Worm (Caenorhabditis elegans) whole organism, early embryonic: ENCODE data around the gene Y113G7B.15.

Experiments
- B0310.2 ChIP-seq: sonication (generic microtip); optimal IDR thresholded peaks from 2 replicates; lab custom pipeline; 2016; ENCODE audit warnings: mild to moderate bottlenecking, missing genetic modification characterization, missing compliant biosample characterization
- F13C5.2 ChIP-seq: sonication (generic microtip); optimal IDR thresholded peaks from 2 replicates; lab custom pipeline; 2017; ENCODE audit warnings: mild to moderate bottlenecking, missing genetic modification characterization, inconsistent platforms, missing compliant biosample characterization
- aly-1 ChIP-seq: sonication (generic microtip); optimal IDR thresholded peaks from 2 replicates; lab custom pipeline; 2016; ENCODE audit warnings: missing genetic modification characterization, missing compliant biosample characterization
- ama-1 ChIP-seq: fragments of 150-350 bp; optimal IDR thresholded peaks from 2 replicates; lab custom pipeline; 2014
- ceh-13 ChIP-seq: fragments of 200-800 bp; sonication (Bioruptor generic); optimal IDR thresholded peaks from 2 replicates; lab custom pipeline; 2018; ENCODE audit warnings: mild to moderate bottlenecking, missing genetic modification characterization, missing compliant biosample characterization
- ceh-36 ChIP-seq: sonication (generic microtip); optimal IDR thresholded peaks from 2 replicates; lab custom pipeline; 2016; ENCODE audit warnings: missing genetic modification characterization, inconsistent platforms, missing compliant biosample characterization
- ets-7 ChIP-seq: sonication (generic microtip); optimal IDR thresholded peaks from 2 replicates; lab custom pipeline; 2016; ENCODE audit warnings: missing genotype, missing genetic modification characterization, missing compliant biosample characterization
- flt-1 ChIP-seq: fragments of 200-800 bp; sonication (Bioruptor generic); IDR thresholded peaks from 2 replicates; pipeline ENCODE4 v1.3.6; 2022; ENCODE audit warnings: missing genetic modification characterization, missing compliant biosample characterization
- hmbx-1 ChIP-seq: sonication (generic microtip); optimal IDR thresholded peaks from 2 replicates; lab custom pipeline; 2016; ENCODE audit warnings: mild to moderate bottlenecking, missing genetic modification characterization, missing compliant biosample characterization
- hmg-4 ChIP-seq: fragments of 200-800 bp; sonication (Bioruptor generic); optimal IDR thresholded peaks from 2 replicates; lab custom pipeline; 2018; ENCODE audit warnings: mild to moderate bottlenecking, missing genetic modification characterization, missing compliant biosample characterization
- hnd-1 ChIP-seq: sonication (generic microtip); optimal IDR thresholded peaks from 2 replicates; lab custom pipeline; 2016; ENCODE audit warnings: missing genetic modification characterization, missing compliant biosample characterization
- pes-1 ChIP-seq: fragments of 200-800 bp; sonication (Bioruptor generic); IDR thresholded peaks from 2 replicates; pipeline ENCODE4 v1.3.6; 2022; ENCODE audit warnings: missing genetic modification reagents, missing genetic modification characterization, missing compliant biosample characterization
- scrt-1 ChIP-seq: fragments of 200-800 bp; sonication (Bioruptor generic); IDR thresholded peaks from 2 replicates; pipeline ENCODE4 v1.3.6; 2022; ENCODE audit warnings: missing genetic modification characterization, missing compliant biosample characterization
- sea-1 ChIP-seq: fragments of 200-800 bp; sonication (Bioruptor generic); conservative IDR thresholded peaks from 2 replicates; pipeline ENCODE4 v1.3.6; 2022; ENCODE audit warnings: missing genetic modification characterization, missing compliant biosample characterization
- tbx-11 ChIP-seq: fragments of 200-800 bp; sonication (Bioruptor generic); IDR thresholded peaks from 2 replicates; pipeline ENCODE4 v1.3.6; 2022; ENCODE audit warnings: missing genetic modification characterization, missing compliant biosample characterization
- tbx-37 ChIP-seq: fragments of 200-800 bp; sonication (Bioruptor generic); conservative IDR thresholded peaks from 2 replicates; pipeline ENCODE4 v1.3.6; 2022; ENCODE audit warnings: missing genetic modification reagents, missing genetic modification characterization, missing compliant biosample characterization
- tra-4 ChIP-seq: sonication (generic microtip); optimal IDR thresholded peaks from 2 replicates; lab custom pipeline; 2017; ENCODE audit warnings: missing genetic modification characterization, missing compliant biosample characterization

Gene Y113G7B.15

DNA sequence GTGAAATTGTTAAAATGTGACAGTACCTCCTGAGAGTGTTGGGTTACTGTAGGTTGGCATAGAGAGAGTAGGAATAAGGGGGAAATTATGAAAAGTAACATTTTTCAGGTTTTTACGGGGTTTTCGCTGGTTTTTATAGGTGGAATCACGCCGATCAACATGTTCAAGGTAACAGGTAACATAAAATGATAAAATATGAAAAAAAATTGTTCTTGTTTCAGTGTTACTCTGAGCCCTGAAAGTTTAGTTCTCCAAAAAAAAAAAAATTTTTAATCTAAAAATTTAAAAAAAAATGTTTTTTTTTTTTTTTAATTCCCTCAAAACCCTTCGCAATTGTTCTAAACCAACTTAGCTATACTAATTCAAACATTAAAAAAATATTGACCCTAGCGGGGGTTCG is at the start of gene Y113G7B.15:
Y113G7B.15 (minus strand) TSS at position 101 of the 400 bp plus-strand sequence.
- TF ChIP-seq tbx-11 (no peak), tra-4 (tag; lab: Kevin White, UChicago) (no peak), hnd-1 (no peak), hmg-4 (GFP tag; lab: Kevin White, UChicago) (no peak), pes-1 (no peak), ceh-13 (GFP tag; lab: Kevin White, UChicago) (no peak), ets-7 (tag; lab: Kevin White, UChicago) (no peak), ama-1 (no peak), sea-1 (GFP tag; lab: Robert Waterston, UW) (no peak), scrt-1 (no peak)

DNA sequence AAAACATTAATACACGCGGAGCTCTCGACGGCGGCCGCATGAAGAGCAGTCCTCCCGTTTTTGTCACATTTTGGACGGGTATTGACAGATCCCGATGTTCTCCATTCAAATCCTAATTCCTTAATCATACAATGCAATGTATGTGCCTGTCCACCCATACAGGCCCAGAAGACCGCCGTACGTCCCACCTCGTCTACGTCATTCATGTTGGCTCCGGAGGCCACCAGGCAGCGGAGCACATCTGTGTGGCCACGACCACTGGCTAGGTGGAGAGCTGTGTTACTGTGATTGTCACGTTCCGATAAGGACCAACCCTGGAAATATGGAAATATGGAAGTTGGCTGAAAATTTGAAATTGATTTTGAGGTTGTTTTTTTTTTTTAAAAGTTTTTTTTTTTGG is 49.2 kb upstream of the Y113G7B.15 start:
- no peak for TF ChIP-seq hmg-4 (GFP tag; lab: Kevin White, UChicago)
- no peak for TF ChIP-seq B0310.2 (tag; lab: Kevin White, UChicago)
- no peak for TF ChIP-seq scrt-1
- TF ChIP-seq ama-1: no peak
- no peak for TF ChIP-seq tra-4 (tag; lab: Kevin White, UChicago)
- TF ChIP-seq sea-1 (GFP tag; lab: Robert Waterston, UW): no peak
- no peak for TF ChIP-seq F13C5.2 (tag; lab: Kevin White, UChicago)
- no peak for TF ChIP-seq tbx-37 (GFP tag; lab: Robert Waterston, UW)
- TF ChIP-seq tbx-11: no peak
- no peak for TF ChIP-seq hnd-1
- no peak for TF ChIP-seq ets-7 (tag; lab: Kevin White, UChicago)
- no peak for TF ChIP-seq ceh-13 (GFP tag; lab: Kevin White, UChicago)
- no peak for TF ChIP-seq aly-1 (tag; lab: Kevin White, UChicago)
- TF ChIP-seq flt-1 (GFP tag; lab: Robert Waterston, UW): no peak
- no peak for TF ChIP-seq pes-1
- TF ChIP-seq ceh-36 (tag; lab: Kevin White, UChicago): no peak
- TF ChIP-seq hmbx-1 (tag; lab: Kevin White, UChicago): no peak

DNA sequence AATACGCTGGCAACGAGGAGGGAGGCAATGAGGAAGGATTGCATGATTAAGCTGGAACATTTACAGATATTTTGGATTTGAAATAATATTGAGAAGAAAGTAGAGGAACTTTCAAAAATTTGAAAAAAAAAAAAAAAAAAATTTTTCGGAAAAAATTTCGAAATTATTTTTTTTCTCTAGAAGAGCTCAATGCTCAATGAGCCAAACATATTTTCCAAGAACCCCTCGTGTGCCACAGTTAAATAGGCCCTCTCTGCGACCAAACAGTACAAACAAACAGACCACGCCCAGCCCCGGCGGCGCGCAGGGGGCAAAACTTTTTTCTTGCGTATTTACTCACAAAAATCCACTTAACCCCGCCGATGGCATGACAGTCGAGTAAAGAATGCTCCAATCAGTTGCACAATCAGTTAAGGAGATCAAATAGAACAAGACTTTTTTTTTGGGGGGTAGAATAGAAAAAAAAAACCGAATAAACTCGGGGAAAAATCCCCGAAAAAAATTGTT is 46.2 kb upstream of the Y113G7B.15 start, which contains the start of gene pqn-94:
pqn-94 (minus strand) TSS at position 51 of the 507 bp plus-strand sequence.
- no peak for TF ChIP-seq ceh-13 (GFP tag; lab: Kevin White, UChicago)

DNA sequence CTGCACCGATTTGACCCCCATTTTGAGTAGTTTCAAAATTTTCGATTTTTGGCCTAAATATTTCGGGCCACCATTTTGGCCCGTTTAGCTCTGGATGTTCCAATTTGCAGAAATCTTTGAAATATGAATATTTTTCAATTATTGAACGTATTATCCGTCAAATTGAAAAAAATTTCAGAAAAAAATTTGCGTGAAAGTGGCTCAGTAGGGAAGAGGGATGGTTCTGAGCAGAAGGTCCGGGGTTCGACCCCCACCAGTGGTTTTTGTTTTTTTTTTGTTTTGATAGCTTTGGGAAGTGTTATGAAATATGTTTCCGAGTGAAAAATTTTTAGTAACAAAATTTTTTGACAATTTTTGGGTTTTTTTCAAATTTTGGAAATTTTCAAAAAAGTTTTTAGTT is 45.7 kb upstream of the Y113G7B.15 start:
- TF ChIP-seq hmg-4 (GFP tag; lab: Kevin White, UChicago): no peak
- TF ChIP-seq ets-7 (tag; lab: Kevin White, UChicago): no peak
- no peak for TF ChIP-seq sea-1 (GFP tag; lab: Robert Waterston, UW)
- no peak for TF ChIP-seq ama-1
- TF ChIP-seq F13C5.2 (tag; lab: Kevin White, UChicago): no peak
- no peak for TF ChIP-seq tbx-37 (GFP tag; lab: Robert Waterston, UW)
- no peak for TF ChIP-seq hnd-1
- TF ChIP-seq pes-1: no peak
- no peak for TF ChIP-seq aly-1 (tag; lab: Kevin White, UChicago)
- TF ChIP-seq flt-1 (GFP tag; lab: Robert Waterston, UW): no peak
- no peak for TF ChIP-seq hmbx-1 (tag; lab: Kevin White, UChicago)
- no peak for TF ChIP-seq scrt-1
- TF ChIP-seq ceh-36 (tag; lab: Kevin White, UChicago): no peak
- no peak for TF ChIP-seq tbx-11

DNA sequence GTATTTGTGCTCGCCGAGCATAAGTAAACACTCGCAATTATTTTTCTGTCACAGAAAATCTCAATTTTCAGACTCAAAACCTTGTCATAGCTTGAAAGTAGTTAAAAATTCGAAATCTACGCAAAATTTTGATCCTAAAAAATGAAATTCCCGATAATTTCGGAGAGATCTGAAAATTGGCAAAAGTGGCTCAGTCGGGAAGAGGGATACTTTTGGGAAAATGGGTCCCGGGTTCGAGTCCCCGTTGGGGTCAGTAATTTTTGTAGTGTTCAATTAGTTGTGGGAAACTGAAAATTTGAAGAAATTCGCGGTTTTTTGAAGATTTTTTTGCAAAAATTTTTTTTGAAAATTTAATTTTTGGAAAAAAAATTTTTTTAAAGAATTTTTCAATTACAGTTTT is 43.3 kb upstream of the Y113G7B.15 start:
- TF ChIP-seq hnd-1: no peak
- no peak for TF ChIP-seq tbx-37 (GFP tag; lab: Robert Waterston, UW)
- TF ChIP-seq sea-1 (GFP tag; lab: Robert Waterston, UW): no peak
- no peak for TF ChIP-seq B0310.2 (tag; lab: Kevin White, UChicago)
- no peak for TF ChIP-seq ceh-13 (GFP tag; lab: Kevin White, UChicago)
- TF ChIP-seq aly-1 (tag; lab: Kevin White, UChicago): no peak
- no peak for TF ChIP-seq pes-1

DNA sequence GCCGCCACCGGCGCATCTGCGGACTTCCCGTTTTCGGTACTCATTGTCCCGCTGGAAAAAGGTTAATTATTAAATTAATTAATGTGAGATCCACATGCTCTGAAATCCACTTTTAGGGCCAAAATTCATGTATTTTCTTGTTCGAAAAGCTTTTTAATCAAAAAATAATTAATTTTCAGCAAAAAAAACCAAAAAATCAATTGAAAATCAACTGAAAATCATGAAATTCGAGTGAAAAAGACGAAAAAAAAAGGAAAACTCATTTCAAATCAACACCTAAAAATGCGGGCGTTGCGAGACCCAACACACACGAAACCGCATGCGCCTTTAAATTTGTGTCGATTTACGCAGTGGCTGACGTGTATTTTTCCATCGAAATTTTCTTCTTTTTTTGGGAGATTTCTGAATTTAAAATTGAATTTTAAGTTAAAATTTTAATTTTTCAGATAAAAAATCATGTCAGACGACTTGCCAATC is 36.1 kb upstream of the Y113G7B.15 start, which contains the start of the genes prmt-1 and cdkr-3:
prmt-1 (minus strand) TSS at position 51 of the 477 bp plus-strand sequence.
cdkr-3 (plus strand) TSS at position 447 of the 477 bp plus-strand sequence.
- TF ChIP-seq hnd-1 (no peak), B0310.2 (tag; lab: Kevin White, UChicago) (no peak), aly-1 (tag; lab: Kevin White, UChicago) (no peak), flt-1 (GFP tag; lab: Robert Waterston, UW) (no peak), ceh-36 (tag; lab: Kevin White, UChicago) (no peak), ets-7 (tag; lab: Kevin White, UChicago) (no peak), hmbx-1 (tag; lab: Kevin White, UChicago) (no peak), tbx-37 (GFP tag; lab: Robert Waterston, UW) (no peak), scrt-1 (no peak), sea-1 (GFP tag; lab: Robert Waterston, UW) (no peak), pes-1 (no peak), tbx-11 (no peak), tra-4 (tag; lab: Kevin White, UChicago) (no peak), ama-1 (no peak), F13C5.2 (tag; lab: Kevin White, UChicago) (no peak), ceh-13 (GFP tag; lab: Kevin White, UChicago) (no peak), hmg-4 (GFP tag; lab: Kevin White, UChicago) (no peak)

DNA sequence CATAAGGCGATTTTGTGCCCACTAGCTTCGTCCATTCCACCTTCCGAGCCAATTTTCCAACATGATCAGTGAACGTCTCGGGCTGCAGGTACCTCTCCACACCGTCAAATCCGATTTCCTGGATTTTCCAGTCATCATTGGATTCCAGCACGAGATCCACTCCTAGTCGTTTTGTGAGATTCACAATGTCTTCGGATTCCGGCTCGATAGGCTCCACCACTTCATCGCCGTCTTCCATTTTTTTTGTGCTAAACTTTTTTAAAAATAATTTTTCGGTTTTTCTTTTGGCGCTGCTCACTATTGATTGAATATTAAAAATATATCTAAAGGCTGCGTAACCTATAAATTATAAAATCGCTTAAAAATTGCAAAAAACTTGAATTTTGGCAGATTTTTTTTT is 33.3 kb upstream of the Y113G7B.15 start, which contains the start of gene mdt-17:
mdt-17 (minus strand) TSS at position 256 of the 400 bp plus-strand sequence.
- TF ChIP-seq pes-1: 0 out of 2 replicates have a peak, but pooled peaks have one; percentile 34
- TF ChIP-seq ets-7 (tag; lab: Kevin White, UChicago): no peak
